Fruit fly (Drosophila melanogaster) whole organism, embryonic: Measurements from ENCODE around the gene Sdic2.

Experiments used
- ATbp ChIP-seq: fragments of 200-800 bp; sonication (Bioruptor generic); optimal IDR thresholded peaks from 2 replicates; lab custom pipeline; 2017; ENCODE audit warnings: missing biosample characterization, mild to moderate bottlenecking, missing genetic modification characterization, missing genetic modification reagents
- Antp ChIP-seq: fragments of 200-800 bp; sonication (Bioruptor generic); optimal IDR thresholded peaks from 3 replicates; lab custom pipeline; 2016; ENCODE audit warnings: missing biosample characterization, missing genetic modification characterization
- Atf-2 ChIP-seq: fragments of 200-800 bp; sonication (Bioruptor generic); optimal IDR thresholded peaks from 2 replicates; lab custom pipeline; 2016; ENCODE audit warnings: missing biosample characterization, missing genetic modification characterization
- BtbVII ChIP-seq: fragments of 200-800 bp; sonication (Bioruptor generic); optimal IDR thresholded peaks from 3 replicates; lab custom pipeline; 2017; ENCODE audit warnings: missing biosample characterization, mild to moderate bottlenecking, missing genetic modification characterization
- CG10267 ChIP-seq: fragments of 200-800 bp; sonication (Bioruptor generic); optimal IDR thresholded peaks from 2 replicates; lab custom pipeline; 2018; ENCODE audit warnings: missing biosample characterization, mild to moderate bottlenecking, missing genetic modification characterization, moderate library complexity
- CG10366 ChIP-seq: fragments of 200-800 bp; sonication (Bioruptor generic); IDR thresholded peaks from 2 replicates; pipeline ENCODE4 v1.3.6; 2022; ENCODE audit warnings: missing biosample characterization, missing genetic modification characterization
- CG10959 ChIP-seq: fragments of 200-800 bp; sonication (Bioruptor generic); IDR thresholded peaks from 2 replicates; pipeline ENCODE4 v1.3.6; 2022; ENCODE audit warnings: missing biosample characterization, missing genetic modification characterization
- CG13287 ChIP-seq: fragments of 200-800 bp; sonication (Bioruptor generic); IDR thresholded peaks from 2 replicates; pipeline ENCODE4 v1.3.6; 2022; ENCODE audit warnings: missing biosample characterization, missing genetic modification characterization; ENCODE audit not compliant: partially characterized antibody
- CG13894 ChIP-seq: fragments of 200-800 bp; sonication (Bioruptor generic); optimal IDR thresholded peaks from 3 replicates; lab custom pipeline; 2018; ENCODE audit warnings: missing biosample characterization, mild to moderate bottlenecking, missing genetic modification characterization, moderate library complexity
- CG15073 ChIP-seq: fragments of 200-800 bp; sonication (Bioruptor generic); optimal IDR thresholded peaks from 2 replicates; lab custom pipeline; 2016; ENCODE audit warnings: missing biosample characterization, missing genetic modification characterization
- CG17328 ChIP-seq: fragments of 200-800 bp; sonication (Bioruptor generic); IDR thresholded peaks from 2 replicates; pipeline ENCODE4 v1.3.6; 2022; ENCODE audit warnings: missing biosample characterization, missing genetic modification characterization
- CG3065 ChIP-seq: fragments of 200-800 bp; sonication (Bioruptor generic); optimal IDR thresholded peaks from 2 replicates; lab custom pipeline; 2016; ENCODE audit warnings: missing biosample characterization, missing genetic modification characterization
- CG33213 ChIP-seq: fragments of 200-800 bp; sonication (Bioruptor generic); optimal IDR thresholded peaks from 3 replicates; lab custom pipeline; 2016; ENCODE audit warnings: missing biosample characterization, missing genetic modification characterization
- CG7987 ChIP-seq: fragments of 200-800 bp; sonication (Bioruptor generic); optimal IDR thresholded peaks from 2 replicates; lab custom pipeline; 2018; ENCODE audit warnings: missing biosample characterization, mild to moderate bottlenecking, missing genetic modification characterization, moderate library complexity
- CG9876 ChIP-seq: fragments of 200-800 bp; sonication (Bioruptor generic); optimal IDR thresholded peaks from 2 replicates; lab custom pipeline; 2016; ENCODE audit warnings: missing biosample characterization, missing genetic modification characterization
- CHES-1-like ChIP-seq: fragments of 200-800 bp; sonication (Bioruptor generic); optimal IDR thresholded peaks from 2 replicates; lab custom pipeline; 2016; ENCODE audit warnings: missing biosample characterization, missing genetic modification characterization
- Camta ChIP-seq: fragments of 200-800 bp; sonication (Bioruptor generic); optimal IDR thresholded peaks from 2 replicates; lab custom pipeline; 2016; ENCODE audit warnings: missing biosample characterization, missing genetic modification characterization
- Dek ChIP-seq: fragments of 200-800 bp; sonication (Bioruptor generic); optimal IDR thresholded peaks from 3 replicates; lab custom pipeline; 2019; ENCODE audit warnings: missing biosample characterization, mild to moderate bottlenecking, missing genetic modification characterization, moderate library complexity
- Drgx ChIP-seq: fragments of 200-800 bp; sonication (Bioruptor generic); IDR thresholded peaks from 2 replicates; pipeline ENCODE4 v1.3.6; 2022; ENCODE audit warnings: missing biosample characterization, missing genetic modification characterization
- ERR ChIP-seq: fragments of 200-800 bp; sonication (Bioruptor generic); optimal IDR thresholded peaks from 2 replicates; lab custom pipeline; 2016; ENCODE audit warnings: missing biosample characterization, missing genetic modification characterization
- Ets65A ChIP-seq: fragments of 200-800 bp; sonication (Bioruptor generic); peaks from one replicate; lab custom pipeline; 2016; ENCODE audit warnings: missing biosample characterization, missing genetic modification characterization
- HHEX ChIP-seq: fragments of 200-800 bp; sonication (Bioruptor generic); optimal IDR thresholded peaks from 3 replicates; lab custom pipeline; 2017; ENCODE audit warnings: missing biosample characterization, mild to moderate bottlenecking, missing genetic modification characterization, missing genetic modification reagents
- HmgD ChIP-seq: fragments of 200-800 bp; sonication (Bioruptor generic); optimal IDR thresholded peaks from 3 replicates; lab custom pipeline; 2016; ENCODE audit warnings: missing biosample characterization, missing genetic modification characterization
- Hr39 ChIP-seq: fragments of >200 bp; optimal IDR thresholded peaks from 2 replicates; lab custom pipeline; 2017
- Lhr ChIP-seq: fragments of 200-800 bp; sonication (Bioruptor generic); optimal IDR thresholded peaks from 3 replicates; lab custom pipeline; 2017; ENCODE audit warnings: mild to moderate bottlenecking, missing biosample characterization, missing genetic modification reagents, missing genetic modification characterization
- Mrtf ChIP-seq: fragments of 200-800 bp; sonication (Bioruptor generic); IDR thresholded peaks from 3 replicates; pipeline ENCODE4 v1.3.6; 2022; ENCODE audit warnings: missing biosample characterization, missing genetic modification characterization
- NC2α ChIP-seq: fragments of 200-800 bp; sonication (Bioruptor generic); optimal IDR thresholded peaks from 2 replicates; lab custom pipeline; 2016; ENCODE audit warnings: missing biosample characterization, missing genetic modification characterization
- NC2β ChIP-seq: fragments of 200-800 bp; sonication (Bioruptor generic); optimal IDR thresholded peaks from 2 replicates; lab custom pipeline; 2016; ENCODE audit warnings: missing biosample characterization, missing genetic modification characterization
- Oli ChIP-seq: fragments of 200-800 bp; sonication (Bioruptor generic); optimal IDR thresholded peaks from 2 replicates; lab custom pipeline; 2018; ENCODE audit warnings: missing biosample characterization, mild to moderate bottlenecking, missing genetic modification characterization, moderate library complexity
- Opbp ChIP-seq: fragments of 200-800 bp; sonication (Bioruptor generic); IDR thresholded peaks from 3 replicates; pipeline ENCODE4 v1.3.6; 2022; ENCODE audit warnings: missing biosample characterization, missing genetic modification characterization; ENCODE audit not compliant: partially characterized antibody
- PHDP ChIP-seq: fragments of 200-800 bp; sonication (Bioruptor generic); optimal IDR thresholded peaks from 3 replicates; lab custom pipeline; 2018; ENCODE audit warnings: missing biosample characterization, mild to moderate bottlenecking, missing genetic modification characterization, moderate library complexity
- Sry-δ ChIP-seq: fragments of 200-800 bp; sonication (Bioruptor generic); optimal IDR thresholded peaks from 2 replicates; lab custom pipeline; 2016; ENCODE audit warnings: missing biosample characterization, missing genetic modification characterization
- Vsx1 ChIP-seq: fragments of 200-800 bp; sonication (Bioruptor generic); optimal IDR thresholded peaks from 2 replicates; lab custom pipeline; 2017; ENCODE audit warnings: missing biosample characterization, mild to moderate bottlenecking, missing genetic modification characterization, missing genetic modification reagents
- abd-A ChIP-seq: fragments of 200-800 bp; sonication (Bioruptor generic); optimal IDR thresholded peaks from 3 replicates; lab custom pipeline; 2019; ENCODE audit warnings: missing biosample characterization, mild to moderate bottlenecking, missing genetic modification characterization, moderate library complexity
- ato ChIP-seq: fragments of 200-800 bp; sonication (Bioruptor generic); IDR thresholded peaks from 2 replicates; pipeline ENCODE4 v1.3.6; 2022; ENCODE audit warnings: missing biosample characterization, missing genetic modification characterization; ENCODE audit not compliant: partially characterized antibody
- cad ChIP-seq: fragments of >200 bp; optimal IDR thresholded peaks from 2 replicates; lab custom pipeline; 2017; ENCODE audit warnings: missing biosample characterization, missing genetic modification characterization
- ems ChIP-seq: fragments of 200-800 bp; sonication (Bioruptor generic); optimal IDR thresholded peaks from 3 replicates; lab custom pipeline; 2016; ENCODE audit warnings: missing biosample characterization, missing genetic modification characterization
- eve ChIP-seq, 2 experiments: fragments of >200 bp; optimal IDR thresholded peaks; 2 replicates each; lab custom pipeline; 2017; ENCODE audit warnings: missing biosample characterization in 2 of 2, missing genetic modification characterization in 2 of 2
- gem ChIP-seq: fragments of 200-800 bp; sonication (Bioruptor generic); optimal IDR thresholded peaks from 2 replicates; lab custom pipeline; 2019; ENCODE audit warnings: missing biosample characterization, mild to moderate bottlenecking, missing genetic modification characterization, moderate library complexity
- h ChIP-seq: fragments of >200 bp; optimal IDR thresholded peaks from 2 replicates; lab custom pipeline; 2017
- hbn ChIP-seq: fragments of 200-800 bp; sonication (Bioruptor generic); IDR thresholded peaks from 2 replicates; pipeline ENCODE4 v1.3.6; 2022; ENCODE audit warnings: missing biosample characterization, missing genetic modification characterization; ENCODE audit not compliant: partially characterized antibody
- her ChIP-seq: fragments of 200-800 bp; sonication (Bioruptor generic); optimal IDR thresholded peaks from 2 replicates; lab custom pipeline; 2016; ENCODE audit warnings: missing biosample characterization, missing genetic modification characterization
- kay ChIP-seq: fragments of 200-800 bp; sonication (Bioruptor generic); optimal IDR thresholded peaks from 2 replicates; lab custom pipeline; 2016; ENCODE audit warnings: missing biosample characterization, missing genetic modification characterization
- klu ChIP-seq: fragments of 200-800 bp; sonication (Bioruptor generic); IDR thresholded peaks from 2 replicates; pipeline ENCODE4 v1.3.6; 2022; ENCODE audit warnings: missing biosample characterization, missing genetic modification characterization
- lbe ChIP-seq: fragments of 200-800 bp; sonication (Bioruptor generic); optimal IDR thresholded peaks from 2 replicates; lab custom pipeline; 2016; ENCODE audit warnings: missing biosample characterization, mild to moderate bottlenecking, missing genetic modification characterization
- lov ChIP-seq, 2 experiments: fragments of 200-800 bp in 1 of 2; fragments of >200 bp in 1 of 2; sonication (Bioruptor generic) in 1 of 2; IDR thresholded peaks in 1 of 2; optimal IDR thresholded peaks in 1 of 2; 2 replicates in 1 of 2; 3 replicates in 1 of 2; pipeline versions ENCODE4 v1.3.6 to Lab custom; 2017 to 2022; ENCODE audit warnings: missing biosample characterization in 1 of 2, missing genetic modification characterization in 1 of 2
- pros ChIP-seq: fragments of 200-800 bp; sonication (Bioruptor generic); optimal IDR thresholded peaks from 3 replicates; lab custom pipeline; 2019; ENCODE audit warnings: missing biosample characterization, mild to moderate bottlenecking, missing genetic modification characterization, moderate library complexity
- sisA ChIP-seq: fragments of 200-800 bp; sonication (Bioruptor generic); IDR thresholded peaks from 2 replicates; pipeline ENCODE4 v1.3.6; 2022; ENCODE audit warnings: missing biosample characterization, missing genetic modification characterization
- tin ChIP-seq: fragments of 200-800 bp; sonication (Bioruptor generic); optimal IDR thresholded peaks from 3 replicates; lab custom pipeline; 2016; ENCODE audit warnings: missing biosample characterization, missing genetic modification characterization
- tx ChIP-seq: fragments of 200-800 bp; sonication (Bioruptor generic); optimal IDR thresholded peaks from 2 replicates; lab custom pipeline; 2016; ENCODE audit warnings: missing biosample characterization, missing genetic modification characterization
- zfh2 ChIP-seq: fragments of 200-800 bp; sonication (Bioruptor generic); optimal IDR thresholded peaks from 2 replicates; lab custom pipeline; 2016; ENCODE audit warnings: missing biosample characterization, missing genetic modification characterization

Gene Sdic2

DNA sequence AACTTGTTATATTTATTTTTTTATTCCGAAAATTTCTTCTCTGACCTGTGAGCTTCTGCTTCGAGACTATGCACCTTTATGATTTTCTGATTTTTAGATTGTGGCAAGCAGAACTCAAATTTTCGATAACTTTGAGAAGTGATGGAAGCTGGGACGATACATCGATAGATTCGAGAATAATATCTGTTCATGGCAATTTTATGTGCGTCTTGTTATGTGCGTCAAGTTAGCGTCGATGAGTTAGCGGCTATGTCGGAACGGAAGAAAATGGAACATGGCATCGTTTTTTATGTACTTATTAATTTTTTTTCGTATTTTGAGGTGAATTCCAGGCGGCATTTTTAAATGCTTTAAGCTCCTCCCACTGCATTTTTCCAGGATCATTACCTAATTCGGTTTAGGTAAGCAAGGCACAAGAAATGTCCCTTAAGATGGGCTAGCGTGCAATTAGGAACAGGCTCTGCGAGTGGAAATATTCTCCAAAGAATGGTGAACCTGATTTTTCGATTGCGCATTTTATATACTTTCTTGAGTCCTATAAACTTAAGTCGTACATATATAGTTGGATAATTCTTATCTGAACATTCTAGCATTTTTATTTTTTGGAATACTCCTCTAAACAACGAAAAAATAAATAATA, 20.4 kb downstream of the Sdic2 start, which contains the start of gene Phf7 (continued):
- no peak for TF ChIP-seq Drgx (GFP tag; lab: Robert Waterston, UW)
- TF ChIP-seq HHEX (GFP tag; lab: Kevin White, UChicago) = no peak
- peak; percentile 29 for TF ChIP-seq CG10267 (tag; lab: Kevin White, UChicago)
- no peak for TF ChIP-seq tin (GFP tag; lab: Kevin White, UChicago)
- no peak for TF ChIP-seq her (GFP tag; lab: Kevin White, UChicago)
- no peak for TF ChIP-seq Oli (tag; lab: Kevin White, UChicago)
- TF ChIP-seq Mrtf (GFP tag; lab: Robert Waterston, UW) = no peak
- TF ChIP-seq Antp (GFP tag; lab: Kevin White, UChicago) = no peak
- TF ChIP-seq kay = no peak
- peak; percentile 82 for TF ChIP-seq Opbp
- no peak for TF ChIP-seq CG13894 (tag; lab: Kevin White, UChicago)
- TF ChIP-seq Sry-δ (GFP tag; lab: Kevin White, UChicago) = peak; percentile 94
- TF ChIP-seq Dek (tag; lab: Kevin White, UChicago) = no peak
- TF ChIP-seq BtbVII (GFP tag; lab: Kevin White, UChicago) = no peak
- no peak for TF ChIP-seq Atf-2 (GFP tag; lab: Kevin White, UChicago)
- no peak for TF ChIP-seq sisA (GFP tag; lab: Robert Waterston, UW)
- TF ChIP-seq eve (GFP tag; optimal IDR thresholded peaks at IDR 0.05; lab: Kevin White, UChicago) = no peak
- TF ChIP-seq ato = peak; percentile 59
- TF ChIP-seq CG7987 (GFP tag; lab: Kevin White, UChicago) = no peak
- no peak for TF ChIP-seq ERR (GFP tag; lab: Kevin White, UChicago)
- TF ChIP-seq PHDP (tag; lab: Kevin White, UChicago) = no peak
- peak; percentile 52 for TF ChIP-seq CG33213 (GFP tag; lab: Kevin White, UChicago)
- TF ChIP-seq NC2β = no peak
- TF ChIP-seq CG10959 (GFP tag; lab: Robert Waterston, UW) = no peak
- no peak for TF ChIP-seq zfh2 (GFP tag; lab: Kevin White, UChicago)
- no peak for TF ChIP-seq CG17328
- peak; percentile 91 for TF ChIP-seq Ets65A (GFP tag; lab: Kevin White, UChicago)
- no peak for TF ChIP-seq ems
- TF ChIP-seq CG3065 = no peak
- TF ChIP-seq HmgD = peak; percentile 34
- no peak for TF ChIP-seq ATbp (GFP tag; lab: Kevin White, UChicago)
- TF ChIP-seq klu (GFP tag; lab: Robert Waterston, UW) = no peak
- TF ChIP-seq CG15073 (GFP tag; lab: Kevin White, UChicago) = no peak
- no peak for TF ChIP-seq Camta (GFP tag; lab: Kevin White, UChicago)
- no peak for TF ChIP-seq CG9876 (GFP tag; lab: Kevin White, UChicago)
- TF ChIP-seq tx (GFP tag; lab: Kevin White, UChicago) = no peak
- no peak for TF ChIP-seq gem (tag; lab: Kevin White, UChicago)
- TF ChIP-seq h (lab: Kevin White, UChicago) = no peak
- TF ChIP-seq lov (optimal IDR thresholded peaks at IDR 0.05; lab: Kevin White, UChicago) = no peak
- no peak for TF ChIP-seq lov (GFP tag; IDR thresholded peaks at IDR 0.05; lab: Robert Waterston, UW)
- TF ChIP-seq cad (GFP tag; lab: Kevin White, UChicago) = no peak
- TF ChIP-seq Hr39 (lab: Kevin White, UChicago) = no peak
- TF ChIP-seq abd-A (tag; lab: Kevin White, UChicago) = no peak
- no peak for TF ChIP-seq pros (GFP tag; lab: Kevin White, UChicago)
- no peak for TF ChIP-seq Vsx1 (GFP tag; lab: Kevin White, UChicago)
- no peak for TF ChIP-seq lbe (GFP tag; lab: Kevin White, UChicago)
- TF ChIP-seq CG10366 = no peak
- TF ChIP-seq hbn = peak; percentile 58
- no peak for TF ChIP-seq CHES-1-like
- peak; percentile 77 for TF ChIP-seq CG13287
- TF ChIP-seq Lhr (GFP tag; lab: Kevin White, UChicago) = peak; percentile 49
- TF ChIP-seq NC2α = no peak
